Worm (Caenorhabditis elegans): ENCODE measurements around the gene M02G9.4.

Gene M02G9.4

ce11 chrII:10317007-10317406 lies at the start of gene M02G9.4:
M02G9.4 (plus strand) TSS chrII:10317307.
- no peak for TF ChIP-seq lin-15B (tag; optimal IDR thresholded peaks at IDR 0.05)
- TF ChIP-seq unc-39 (tag; optimal IDR thresholded peaks at IDR 0.05): no peak
- no peak for TF ChIP-seq ztf-11 (tag; optimal IDR thresholded peaks at IDR 0.05)
- no peak for TF ChIP-seq ZK546.5 (tag; optimal IDR thresholded peaks at IDR 0.05)
- TF ChIP-seq ceh-28 (tag; optimal IDR thresholded peaks at IDR 0.05): no peak
- no peak for TF ChIP-seq aly-2 (tag; optimal IDR thresholded peaks at IDR 0.05)
- no peak for TF ChIP-seq fkh-10 (GFP tag; optimal IDR thresholded peaks at IDR 0.05)
- no peak for TF ChIP-seq mml-1 (tag; optimal IDR thresholded peaks at IDR 0.05)
- TF ChIP-seq nhr-67 (tag; optimal IDR thresholded peaks at IDR 0.05): no peak
- TF ChIP-seq sea-2 (GFP tag; optimal IDR thresholded peaks at IDR 0.05): no peak

ce11 chrII:10270052-10270451 lies 47.1 kb upstream of the M02G9.4 start, which contains the start of gene F54B3.2:
F54B3.2 (minus strand) TSS chrII:10270152.
- TF ChIP-seq snpc-4 (tag; optimal IDR thresholded peaks at IDR 0.05) (no peak), egl-27 (tag; optimal IDR thresholded peaks at IDR 0.05) (no peak), nhr-25 (tag; optimal IDR thresholded peaks at IDR 0.05) (no peak), hmg-11 (tag; optimal IDR thresholded peaks at IDR 0.05) (no peak), elt-3 (tag; optimal IDR thresholded peaks at IDR 0.05) (no peak), zag-1 (tag; optimal IDR thresholded peaks at IDR 0.05) (no peak), fkh-10 (GFP tag; optimal IDR thresholded peaks at IDR 0.05) (no peak), nhr-237 (tag; optimal IDR thresholded peaks at IDR 0.05) (no peak), sea-2 (GFP tag; optimal IDR thresholded peaks at IDR 0.05) (no peak), daf-12 (tag; optimal IDR thresholded peaks at IDR 0.05) (no peak), pha-4 (tag; optimal IDR thresholded peaks at IDR 0.05) (no peak), nhr-67 (tag; optimal IDR thresholded peaks at IDR 0.05) (no peak), ztf-11 (tag; optimal IDR thresholded peaks at IDR 0.05) (no peak), nhr-43 (tag; optimal IDR thresholded peaks at IDR 0.05; ENCODE audit: poor library complexity, severe bottlenecking) (no peak), ama-1 (optimal IDR thresholded peaks at IDR 0.05) (no peak), nhr-76 (tag; optimal IDR thresholded peaks at IDR 0.05) (no peak), skn-1 (tag; optimal IDR thresholded peaks at IDR 0.05) (no peak), jun-1 (tag; optimal IDR thresholded peaks at IDR 0.05) (no peak), ceh-28 (tag; optimal IDR thresholded peaks at IDR 0.05) (no peak), lin-15B (tag; optimal IDR thresholded peaks at IDR 0.05) (no peak)

DNA sequence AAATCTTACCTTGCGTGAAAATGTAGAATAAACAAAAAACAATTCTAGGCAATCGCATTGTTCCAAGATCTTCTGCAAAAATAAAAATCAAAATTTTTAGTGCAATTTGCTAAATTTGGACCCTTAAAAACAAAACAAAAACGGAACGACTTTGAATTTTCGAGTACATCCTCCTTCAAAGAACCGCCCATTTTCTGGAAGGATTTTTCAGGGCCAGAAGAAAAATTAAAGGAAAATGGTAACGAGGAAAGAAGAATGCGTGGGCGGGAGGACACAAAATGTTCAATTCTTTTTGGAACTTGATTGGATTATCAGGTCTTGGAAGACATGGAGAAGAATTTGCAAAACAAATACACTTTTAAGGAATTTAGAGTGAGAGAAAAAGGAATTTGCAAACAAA lies 46.0 kb upstream of the M02G9.4 start, which contains the start of gene F54B3.4:
TSS of gene F54B3.4 (minus strand) at position 101 of the 400 bp plus-strand sequence.
- TF ChIP-seq ceh-28 (tag; optimal IDR thresholded peaks at IDR 0.05): no peak
- no peak for TF ChIP-seq ceh-16 (tag; optimal IDR thresholded peaks at IDR 0.05)
- no peak for TF ChIP-seq unc-62 (GFP tag; optimal IDR thresholded peaks at IDR 0.05)
- no peak for TF ChIP-seq fkh-2 (tag; optimal IDR thresholded peaks at IDR 0.05)
- no peak for TF ChIP-seq daf-12 (tag; optimal IDR thresholded peaks at IDR 0.05)
- TF ChIP-seq unc-39 (tag; optimal IDR thresholded peaks at IDR 0.05): no peak
- no peak for TF ChIP-seq nhr-76 (tag; optimal IDR thresholded peaks at IDR 0.05)
- no peak for TF ChIP-seq mml-1 (tag; optimal IDR thresholded peaks at IDR 0.05)
- no peak for TF ChIP-seq lin-39 (tag; optimal IDR thresholded peaks at IDR 0.05)
- no peak for TF ChIP-seq hmg-11 (tag; optimal IDR thresholded peaks at IDR 0.05)
- no peak for TF ChIP-seq egl-5 (tag; optimal IDR thresholded peaks at IDR 0.05)
- no peak for TF ChIP-seq zag-1 (tag; optimal IDR thresholded peaks at IDR 0.05)
- no peak for TF ChIP-seq ama-1 (optimal IDR thresholded peaks at IDR 0.05)
- TF ChIP-seq elt-1 (tag; optimal IDR thresholded peaks at IDR 0.05): no peak
- TF ChIP-seq elt-3 (tag; optimal IDR thresholded peaks at IDR 0.05): no peak
- TF ChIP-seq ceh-82 (tag; optimal IDR thresholded peaks at IDR 0.05): no peak
- TF ChIP-seq aly-2 (tag; optimal IDR thresholded peaks at IDR 0.05): no peak
- TF ChIP-seq nhr-77 (tag; optimal IDR thresholded peaks at IDR 0.05): no peak
- TF ChIP-seq lsy-12 (tag; optimal IDR thresholded peaks at IDR 0.05): no peak
- TF ChIP-seq tbx-2 (tag; optimal IDR thresholded peaks at IDR 0.05): no peak

DNA sequence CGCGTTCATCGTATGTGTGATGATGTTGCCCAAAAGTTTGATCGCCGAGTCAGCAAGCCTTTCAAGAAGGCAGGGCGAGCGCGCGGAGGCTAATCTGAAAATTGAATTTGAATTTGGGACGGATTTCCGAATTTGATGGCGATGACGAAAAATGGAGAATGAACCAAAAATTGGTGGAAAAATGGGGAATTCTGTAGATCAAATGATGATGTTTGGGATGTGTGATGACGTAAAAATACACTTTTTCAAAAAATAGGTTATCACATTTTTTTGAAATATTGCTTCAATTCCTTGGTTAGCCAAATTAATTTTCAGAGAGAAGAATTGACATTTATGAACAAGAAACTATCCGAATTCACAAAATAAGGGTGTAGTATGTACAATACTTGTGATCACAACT lies 37.5 kb upstream of the M02G9.4 start, which contains the start of gene ZK971.1:
TSS of gene ZK971.1 (minus strand) at position 101 of the 400 bp plus-strand sequence.
- no peak for TF ChIP-seq lin-39 (tag; optimal IDR thresholded peaks at IDR 0.05)
- TF ChIP-seq ZK546.5 (tag; optimal IDR thresholded peaks at IDR 0.05): no peak
- TF ChIP-seq egl-5 (tag; optimal IDR thresholded peaks at IDR 0.05): no peak
- TF ChIP-seq ceh-28 (tag; optimal IDR thresholded peaks at IDR 0.05): no peak
- TF ChIP-seq nhr-12 (tag; optimal IDR thresholded peaks at IDR 0.05): no peak
- no peak for TF ChIP-seq nhr-43 (tag; optimal IDR thresholded peaks at IDR 0.05; ENCODE audit: poor library complexity, severe bottlenecking)
- no peak for TF ChIP-seq elt-3 (tag; optimal IDR thresholded peaks at IDR 0.05)
- TF ChIP-seq elt-1 (tag; optimal IDR thresholded peaks at IDR 0.05): no peak
